Fruit fly (Drosophila melanogaster) whole organism, embryonic: ENCODE data around the gene CG14085.

Experiments
- CG10543 ChIP-seq: fragments of 200-800 bp; sonication (Bioruptor generic); optimal IDR thresholded peaks from 3 replicates; lab custom pipeline; 2017; ENCODE audit warnings: missing biosample characterization, mild to moderate bottlenecking, missing genetic modification characterization, moderate library complexity
- CG10565 ChIP-seq: fragments of 200-800 bp; sonication (Bioruptor generic); optimal IDR thresholded peaks from 3 replicates; lab custom pipeline; 2016; ENCODE audit warnings: missing biosample characterization, mild to moderate bottlenecking, missing genetic modification characterization
- CG11093 ChIP-seq: fragments of 200-800 bp; sonication (Bioruptor generic); IDR thresholded peaks from 3 replicates; pipeline ENCODE4 v1.3.6; 2022; ENCODE audit warnings: missing biosample characterization, missing genetic modification characterization
- CG13287 ChIP-seq: fragments of 200-800 bp; sonication (Bioruptor generic); IDR thresholded peaks from 2 replicates; pipeline ENCODE4 v1.3.6; 2022; ENCODE audit warnings: missing biosample characterization, missing genetic modification characterization; ENCODE audit not compliant: partially characterized antibody
- CG14710 ChIP-seq: fragments of 200-800 bp; sonication (Bioruptor generic); optimal IDR thresholded peaks from 3 replicates; lab custom pipeline; 2019; ENCODE audit warnings: missing biosample characterization, mild to moderate bottlenecking, missing genetic modification characterization, moderate library complexity
- CG1602 ChIP-seq: fragments of 200-800 bp; sonication (Bioruptor generic); optimal IDR thresholded peaks from 3 replicates; lab custom pipeline; 2016; ENCODE audit warnings: missing biosample characterization, missing genetic modification characterization
- CG31388 ChIP-seq: fragments of 200-800 bp; sonication (Bioruptor generic); optimal IDR thresholded peaks from 2 replicates; lab custom pipeline; 2016; ENCODE audit warnings: missing biosample characterization, missing genetic modification characterization
- CG32767 ChIP-seq: fragments of 200-800 bp; sonication (Bioruptor generic); IDR thresholded peaks from 2 replicates; pipeline ENCODE4 v1.3.6; 2022; ENCODE audit warnings: missing biosample characterization, missing genetic modification characterization
- CG3726 ChIP-seq: fragments of 200-800 bp; sonication (Bioruptor generic); IDR thresholded peaks from 3 replicates; pipeline ENCODE4, ENCODE4 v1.3.6; 2022; ENCODE audit warnings: missing biosample characterization, missing genetic modification characterization
- CG4424 ChIP-seq: fragments of 200-800 bp; sonication (Bioruptor generic); optimal IDR thresholded peaks from 3 replicates; lab custom pipeline; 2016; ENCODE audit warnings: missing biosample characterization, missing genetic modification characterization
- CG4730 ChIP-seq: fragments of 200-800 bp; sonication (Bioruptor generic); IDR thresholded peaks from 2 replicates; pipeline ENCODE4 v1.3.6; 2022; ENCODE audit warnings: missing biosample characterization, missing genetic modification characterization
- CG4820 ChIP-seq: fragments of 200-800 bp; sonication (Bioruptor generic); optimal IDR thresholded peaks from 3 replicates; lab custom pipeline; 2016; ENCODE audit warnings: missing biosample characterization, missing genetic modification characterization
- CG7987 ChIP-seq: fragments of 200-800 bp; sonication (Bioruptor generic); optimal IDR thresholded peaks from 2 replicates; lab custom pipeline; 2018; ENCODE audit warnings: missing biosample characterization, mild to moderate bottlenecking, missing genetic modification characterization, moderate library complexity
- CG8089 ChIP-seq: fragments of 200-800 bp; sonication (Bioruptor generic); optimal IDR thresholded peaks from 3 replicates; lab custom pipeline; 2016; ENCODE audit warnings: missing biosample characterization, missing genetic modification characterization
- CG9797 ChIP-seq: fragments of 200-800 bp; sonication (Bioruptor generic); optimal IDR thresholded peaks from 3 replicates; lab custom pipeline; 2018; ENCODE audit warnings: missing biosample characterization, mild to moderate bottlenecking, missing genetic modification characterization
- D19A ChIP-seq: fragments of 200-800 bp; optimal IDR thresholded peaks from 3 replicates; lab custom pipeline; 2019; ENCODE audit warnings: missing biosample characterization, mild to moderate bottlenecking, missing genetic modification characterization, moderate library complexity
- Dip3 ChIP-seq: fragments of 200-800 bp; sonication (Bioruptor generic); optimal IDR thresholded peaks from 3 replicates; lab custom pipeline; 2016; ENCODE audit warnings: missing biosample characterization, missing genetic modification characterization
- Hand ChIP-seq: fragments of 200-800 bp; sonication (Bioruptor generic); optimal IDR thresholded peaks from 2 replicates; lab custom pipeline; 2017; ENCODE audit warnings: mild to moderate bottlenecking, missing biosample characterization, missing genetic modification reagents, missing genetic modification characterization
- Hmr ChIP-seq: fragments of 200-800 bp; sonication (Bioruptor generic); optimal IDR thresholded peaks from 3 replicates; lab custom pipeline; 2017; ENCODE audit warnings: mild to moderate bottlenecking, missing biosample characterization, missing genetic modification reagents, missing genetic modification characterization
- Hr51 ChIP-seq, 2 experiments: fragments of 200-800 bp; sonication (Bioruptor generic); optimal IDR thresholded peaks; 2 replicates in 1 of 2; 3 replicates in 1 of 2; lab custom pipeline; 2016 to 2018; ENCODE audit warnings: missing biosample characterization in 2 of 2, missing genetic modification characterization in 2 of 2, mild to moderate bottlenecking in 1 of 2, moderate library complexity in 1 of 2
- Hsf ChIP-seq: fragments of 200-800 bp; sonication (Bioruptor generic); optimal IDR thresholded peaks from 3 replicates; lab custom pipeline; 2016; ENCODE audit warnings: missing biosample characterization, missing genetic modification characterization
- MBD-R2 ChIP-seq: fragments of 200-800 bp; sonication (Bioruptor generic); IDR thresholded peaks from 2 replicates; pipeline ENCODE4 v1.3.6; 2022; ENCODE audit warnings: missing biosample characterization, missing genetic modification characterization
- NFAT ChIP-seq: fragments of 200-800 bp; sonication (Bioruptor generic); IDR thresholded peaks from 2 replicates; pipeline ENCODE4 v1.3.6; 2022; ENCODE audit warnings: missing biosample characterization, missing genetic modification characterization
- Opbp ChIP-seq: fragments of 200-800 bp; sonication (Bioruptor generic); IDR thresholded peaks from 3 replicates; pipeline ENCODE4 v1.3.6; 2022; ENCODE audit warnings: missing biosample characterization, missing genetic modification characterization; ENCODE audit not compliant: partially characterized antibody
- Pdp1 ChIP-seq, 2 experiments: fragments of 200-800 bp; sonication (Bioruptor generic); optimal IDR thresholded peaks; 3 replicates each; lab custom pipeline; 2016; ENCODE audit warnings: missing biosample characterization in 2 of 2, missing genetic modification characterization in 2 of 2, mild to moderate bottlenecking in 1 of 2, moderate library complexity in 1 of 2
- Rfx ChIP-seq: fragments of 200-800 bp; sonication (Bioruptor generic); IDR thresholded peaks from 2 replicates; pipeline ENCODE4 v1.3.6; 2022; ENCODE audit warnings: missing biosample characterization, missing genetic modification characterization
- Sry-δ ChIP-seq: fragments of 200-800 bp; sonication (Bioruptor generic); optimal IDR thresholded peaks from 2 replicates; lab custom pipeline; 2016; ENCODE audit warnings: missing biosample characterization, missing genetic modification characterization
- ato ChIP-seq: fragments of 200-800 bp; sonication (Bioruptor generic); IDR thresholded peaks from 2 replicates; pipeline ENCODE4 v1.3.6; 2022; ENCODE audit warnings: missing biosample characterization, missing genetic modification characterization; ENCODE audit not compliant: partially characterized antibody
- az2 ChIP-seq: fragments of 200-800 bp; sonication (Bioruptor generic); optimal IDR thresholded peaks from 3 replicates; lab custom pipeline; 2016; ENCODE audit warnings: missing biosample characterization, missing genetic modification characterization
- chif ChIP-seq, 2 experiments: fragments of 200-800 bp; sonication (Bioruptor generic); optimal IDR thresholded peaks; 3 replicates each; lab custom pipeline; 2016; ENCODE audit warnings: missing biosample characterization in 2 of 2, missing genetic modification characterization in 2 of 2
- dimm ChIP-seq: fragments of 200-800 bp; sonication (Bioruptor generic); IDR thresholded peaks from 2 replicates; pipeline ENCODE4 v1.3.6; 2022; ENCODE audit warnings: missing biosample characterization, missing genetic modification characterization
- dmrt99B ChIP-seq: fragments of 200-800 bp; sonication (Bioruptor generic); optimal IDR thresholded peaks from 2 replicates; lab custom pipeline; 2018; ENCODE audit warnings: missing biosample characterization, mild to moderate bottlenecking, missing genetic modification characterization, moderate library complexity
- dpn ChIP-seq, 2 experiments: fragments of 200-800 bp; sonication (Bioruptor generic); optimal IDR thresholded peaks; 3 replicates each; lab custom pipeline; 2016; ENCODE audit warnings: missing biosample characterization in 2 of 2, missing genetic modification characterization in 2 of 2
- ems ChIP-seq: fragments of 200-800 bp; sonication (Bioruptor generic); optimal IDR thresholded peaks from 3 replicates; lab custom pipeline; 2016; ENCODE audit warnings: missing biosample characterization, missing genetic modification characterization
- grn ChIP-seq: fragments of 200-800 bp; sonication (Bioruptor generic); optimal IDR thresholded peaks from 3 replicates; lab custom pipeline; 2017; ENCODE audit warnings: missing biosample characterization, missing genetic modification characterization
- hb ChIP-seq: fragments of 200-800 bp; sonication (Bioruptor generic); IDR thresholded peaks from 3 replicates; pipeline ENCODE4 v1.3.6; 2022; ENCODE audit warnings: missing biosample characterization, missing genetic modification characterization; ENCODE audit not compliant: partially characterized antibody
- hth ChIP-seq: fragments of >200 bp; optimal IDR thresholded peaks from 2 replicates; lab custom pipeline; 2017; ENCODE audit warnings: inconsistent platforms
- nom ChIP-seq: fragments of 200-800 bp; sonication (Bioruptor generic); optimal IDR thresholded peaks from 2 replicates; lab custom pipeline; 2017; ENCODE audit warnings: missing biosample characterization, missing genetic modification characterization, mild to moderate bottlenecking, moderate library complexity, missing genetic modification reagents
- odd ChIP-seq: fragments of 200-800 bp; sonication (Bioruptor generic); optimal IDR thresholded peaks from 2 replicates; lab custom pipeline; 2017; ENCODE audit warnings: missing biosample characterization, mild to moderate bottlenecking, missing genetic modification characterization
- onecut ChIP-seq: fragments of 200-800 bp; sonication (Bioruptor generic); IDR thresholded peaks from 2 replicates; pipeline ENCODE4 v1.3.6; 2022; ENCODE audit warnings: missing biosample characterization, missing genetic modification characterization
- ro ChIP-seq: fragments of 200-800 bp; sonication (Bioruptor generic); IDR thresholded peaks from 2 replicates; pipeline ENCODE4 v1.3.6; 2022; ENCODE audit warnings: missing biosample characterization, missing genetic modification characterization
- schlank ChIP-seq: fragments of 200-800 bp; sonication (Bioruptor generic); optimal IDR thresholded peaks from 2 replicates; lab custom pipeline; 2018; ENCODE audit warnings: missing biosample characterization, mild to moderate bottlenecking, missing genetic modification characterization
- seq ChIP-seq: fragments of 200-800 bp; sonication (Bioruptor generic); IDR thresholded peaks from 2 replicates; pipeline ENCODE4 v1.3.6; 2022; ENCODE audit warnings: missing biosample characterization, missing genetic modification characterization
- sisA ChIP-seq: fragments of 200-800 bp; sonication (Bioruptor generic); IDR thresholded peaks from 2 replicates; pipeline ENCODE4 v1.3.6; 2022; ENCODE audit warnings: missing biosample characterization, missing genetic modification characterization
- sqz ChIP-seq: fragments of 200-800 bp; sonication (Bioruptor generic); optimal IDR thresholded peaks from 3 replicates; lab custom pipeline; 2018; ENCODE audit warnings: missing biosample characterization, mild to moderate bottlenecking, missing genetic modification characterization
- tap ChIP-seq: fragments of 200-800 bp; optimal IDR thresholded peaks from 3 replicates; lab custom pipeline; 2019; ENCODE audit warnings: missing biosample characterization, mild to moderate bottlenecking, missing genetic modification characterization, moderate library complexity
- tin ChIP-seq: fragments of 200-800 bp; sonication (Bioruptor generic); optimal IDR thresholded peaks from 3 replicates; lab custom pipeline; 2016; ENCODE audit warnings: missing biosample characterization, missing genetic modification characterization
- tx ChIP-seq: fragments of 200-800 bp; sonication (Bioruptor generic); optimal IDR thresholded peaks from 2 replicates; lab custom pipeline; 2016; ENCODE audit warnings: missing biosample characterization, missing genetic modification characterization
- wor ChIP-seq: fragments of 200-800 bp; sonication (Bioruptor generic); IDR thresholded peaks from 2 replicates; pipeline ENCODE4 v1.3.6; 2022; ENCODE audit warnings: missing biosample characterization, missing genetic modification characterization
- zfh1 ChIP-seq: fragments of 200-800 bp; sonication (Bioruptor generic); IDR thresholded peaks from 3 replicates; pipeline ENCODE4 v1.3.6; 2022; ENCODE audit warnings: missing biosample characterization, missing genetic modification characterization

CG14085 gene

dm6 chr3L:19268720-19269401 is at the start of gene CG14085, which contains the start of gene Aldh7A1 (continued):
- TF ChIP-seq Dip3 (GFP tag; lab: Kevin White, UChicago) (no peak), dmrt99B (tag; lab: Kevin White, UChicago) (no peak), NFAT (GFP tag; lab: Robert Waterston, UW) (peak; percentile 57; the same call in 1 of the 2 replicates), grn (GFP tag; lab: Kevin White, UChicago) (peak; percentile 96), hth (no peak), schlank (tag; lab: Kevin White, UChicago) (no peak), odd (GFP tag; lab: Kevin White, UChicago) (no peak), hb (no peak), CG4424 (GFP tag; lab: Kevin White, UChicago) (no peak), ro (no peak), dpn (GFP tag; optimal IDR thresholded peaks at IDR 0.05; lab: Kevin White, UChicago) (no peak), tap (tag; lab: Kevin White, UChicago) (no peak), Rfx (GFP tag; lab: Robert Waterston, UW) (peak; percentile 21; the same call in 1 of the 2 replicates), CG8089 (GFP tag; lab: Kevin White, UChicago) (no peak), D19A (no peak), Hr51 (GFP tag; optimal IDR thresholded peaks at IDR 0.05; lab: Kevin White, UChicago) (no peak), Sry-δ (GFP tag; lab: Kevin White, UChicago) (no peak), CG3726 (GFP tag; lab: Robert Waterston, UW) (no peak), tin (GFP tag; lab: Kevin White, UChicago) (no peak), dimm (GFP tag; lab: Robert Waterston, UW) (no peak), CG31388 (no peak), ato (GFP tag; lab: Robert Waterston, UW) (no peak), sqz (GFP tag; lab: Kevin White, UChicago) (no peak), CG10565 (GFP tag; lab: Kevin White, UChicago) (no peak), MBD-R2 (no peak), CG10543 (GFP tag; lab: Kevin White, UChicago) (peak; percentile 72), seq (no peak), CG9797 (GFP tag; lab: Kevin White, UChicago) (no peak), CG4820 (GFP tag; lab: Kevin White, UChicago) (no peak), az2 (no peak), chif (GFP tag; optimal IDR thresholded peaks at IDR 0.05; lab: Kevin White, UChicago) (no peak), CG14710 (no peak), onecut (GFP tag; lab: Robert Waterston, UW) (no peak), nom (GFP tag; lab: Kevin White, UChicago) (no peak), CG32767 (GFP tag; lab: Robert Waterston, UW) (no peak), Hsf (GFP tag; lab: Kevin White, UChicago) (no peak), sisA (GFP tag; lab: Robert Waterston, UW) (no peak), wor (GFP tag; lab: Robert Waterston, UW) (no peak), Hand (GFP tag; lab: Kevin White, UChicago) (no peak), Hmr (GFP tag; lab: Kevin White, UChicago) (no peak), zfh1 (no peak), CG1602 (GFP tag; lab: Kevin White, UChicago) (no peak), CG4730 (no peak), CG13287 (GFP tag; lab: Robert Waterston, UW) (no peak; the same call in 1 of the 2 replicates), Pdp1 (GFP tag; optimal IDR thresholded peaks at IDR 0.05; lab: Kevin White, UChicago) (no peak), CG7987 (no peak), CG11093 (GFP tag; lab: Robert Waterston, UW) (no peak), ems (GFP tag; lab: Kevin White, UChicago) (no peak), Opbp (GFP tag; lab: Robert Waterston, UW) (0 out of 3 replicates have a peak, but pooled peaks have one; percentile 30), tx (GFP tag; lab: Kevin White, UChicago) (no peak)
